Worm (Caenorhabditis elegans) whole organism, L1 larva: ENCODE measurements around the gene F12F6.7.

ENCODE experiments used
- C34B4.2 ChIP-seq: sonication (generic microtip); optimal IDR thresholded peaks from 2 replicates; lab custom pipeline; 2017; ENCODE audit warnings: mild to moderate bottlenecking, missing genetic modification characterization, missing compliant biosample characterization
- ama-1 ChIP-seq: fragments of 150-350 bp; optimal IDR thresholded peaks from 2 replicates; lab custom pipeline; 2014
- elt-2 ChIP-seq: sonication (generic microtip); optimal IDR thresholded peaks from 2 replicates; lab custom pipeline; 2016; ENCODE audit warnings: missing genetic modification characterization, mild to moderate bottlenecking, inconsistent platforms, missing compliant biosample characterization, missing genetic modification reagents
- fos-1 ChIP-seq: fragments of 150-350 bp; optimal IDR thresholded peaks from 2 replicates; lab custom pipeline; 2014; ENCODE audit warnings: missing biosample characterization, missing genetic modification characterization
- hlh-17 ChIP-seq: fragments of 200-800 bp; sonication (Bioruptor generic); optimal IDR thresholded peaks from 2 replicates; lab custom pipeline; 2018; ENCODE audit warnings: missing genetic modification characterization, mild to moderate bottlenecking, missing compliant biosample characterization, moderate library complexity, borderline replicate concordance
- lin-39 ChIP-seq: fragments of 150-350 bp; optimal IDR thresholded peaks from 2 replicates; lab custom pipeline; 2014; ENCODE audit warnings: missing biosample characterization, missing genetic modification reagents, missing genetic modification characterization
- lsy-2 ChIP-seq, 2 experiments: fragments of 150-350 bp; optimal IDR thresholded peaks; 2 replicates each; lab custom pipeline; 2014; ENCODE audit warnings: missing biosample characterization in 2 of 2, missing genetic modification characterization in 2 of 2
- mef-2 ChIP-seq: fragments of 150-350 bp; optimal IDR thresholded peaks from 2 replicates; lab custom pipeline; 2014; ENCODE audit warnings: missing biosample characterization, missing genetic modification characterization
- nhr-90 ChIP-seq: sonication (generic microtip); optimal IDR thresholded peaks from 2 replicates; lab custom pipeline; 2016; ENCODE audit warnings: mild to moderate bottlenecking, missing genetic modification characterization, missing compliant biosample characterization; ENCODE audit not compliant: poor library complexity
- pqm-1 ChIP-seq: sonication (generic microtip); optimal IDR thresholded peaks from 3 replicates; lab custom pipeline; 2017; ENCODE audit warnings: missing biosample characterization, missing genetic modification characterization
- snu-23 ChIP-seq: sonication (generic microtip); optimal IDR thresholded peaks from 2 replicates; lab custom pipeline; 2016; ENCODE audit warnings: missing genetic modification characterization, missing compliant biosample characterization
- zip-4 ChIP-seq: fragments of 200-800 bp; sonication (Bioruptor generic); optimal IDR thresholded peaks from 2 replicates; lab custom pipeline; 2018; ENCODE audit warnings: mild to moderate bottlenecking, missing genetic modification characterization, moderate library complexity, missing compliant biosample characterization

- TF ChIP-seq zip-4 (no peak), mef-2 (tag; lab: Kevin White, UChicago) (no peak), nhr-90 (no peak), lsy-2 (tag; optimal IDR thresholded peaks at IDR 0.05; lab: Kevin White, UChicago) (no peak), pqm-1 (tag; lab: Kevin White, UChicago) (no peak), fos-1 (tag; lab: Kevin White, UChicago) (no peak), snu-23 (GFP tag; lab: Kevin White, UChicago) (no peak), hlh-17 (no peak), elt-2 (no peak), C34B4.2 (tag; lab: Kevin White, UChicago) (no peak), lin-39 (no peak), ama-1 (lab: Kevin White, UChicago) (no peak)
Observed at ce11 chrIV:11597079-11597478, 35.4 kb upstream of the F12F6.7 start.
